Fruit fly (Drosophila melanogaster): ENCODE data around the gene Ddx1.

Ddx1 gene

dm6 chr3L:22277186-22277585, 14.0 kb downstream of the Ddx1 start (continued):
- TF ChIP-seq hb (GFP tag; IDR thresholded peaks at IDR 0.05; ENCODE audit: partially characterized antibody) (no peak), croc (GFP tag; conservative IDR thresholded peaks at IDR 0.05) (peak; percentile 45; the same call in 1 of the 3 replicates), CG7372 (GFP tag; IDR thresholded peaks at IDR 0.05) (peak; percentile 51), her (GFP tag; optimal IDR thresholded peaks at IDR 0.05) (no peak), mam (GFP tag; optimal IDR thresholded peaks at IDR 0.05) (peak; percentile 31), MESR4 (GFP tag; optimal IDR thresholded peaks at IDR 0.05) (no peak), CG4707 (GFP tag; optimal IDR thresholded peaks at IDR 0.05) (no peak), CG3163 (GFP tag; optimal IDR thresholded peaks at IDR 0.05) (no peak), Dip2 (GFP tag; IDR thresholded peaks at IDR 0.05) (no peak), ATbp (GFP tag; optimal IDR thresholded peaks at IDR 0.05) (no peak), Hey (tag; optimal IDR thresholded peaks at IDR 0.05) (no peak), cad (GFP tag; optimal IDR thresholded peaks at IDR 0.05) (no peak), bowl (GFP tag; IDR thresholded peaks at IDR 0.05) (no peak), vvl (GFP tag; IDR thresholded peaks at IDR 0.05) (peak; percentile 55), Camta (GFP tag; optimal IDR thresholded peaks at IDR 0.05) (peak; percentile 13), HmgZ (tag; optimal IDR thresholded peaks at IDR 0.05) (no peak), Trl (optimal IDR thresholded peaks at IDR 0.05) (no peak), Trl (GFP tag; optimal IDR thresholded peaks at IDR 0.05) (no peak), bigmax (GFP tag; optimal IDR thresholded peaks at IDR 0.05) (no peak), insv (GFP tag; optimal IDR thresholded peaks at IDR 0.05) (no peak), CG12104 (GFP tag; optimal IDR thresholded peaks at IDR 0.05) (peak; percentile 36), Hr51 (GFP tag; optimal IDR thresholded peaks at IDR 0.05) (peak in 1 of 2 experiments; percentile 8), PHDP (tag; optimal IDR thresholded peaks at IDR 0.05) (no peak), ewg (GFP tag; optimal IDR thresholded peaks at IDR 0.05) (peak; percentile 14), amos (GFP tag; IDR thresholded peaks at IDR 0.05; ENCODE audit: partially characterized antibody) (no peak), Nf-YB (GFP tag; optimal IDR thresholded peaks at IDR 0.05) (no peak), CG8281 (tag; optimal IDR thresholded peaks at IDR 0.05) (peak; percentile 28), fd64A (GFP tag; optimal IDR thresholded peaks at IDR 0.05) (no peak), Dek (tag; optimal IDR thresholded peaks at IDR 0.05) (no peak), CG11085 (GFP tag; IDR thresholded peaks at IDR 0.05) (no peak; the same call in 1 of the 2 replicates), tna (GFP tag; IDR thresholded peaks at IDR 0.05; ENCODE audit: partially characterized antibody) (no peak), slou (GFP tag; optimal IDR thresholded peaks at IDR 0.05) (no peak), CG6683 (GFP tag; optimal IDR thresholded peaks at IDR 0.05) (no peak), CG3847 (GFP tag; IDR thresholded peaks at IDR 0.05) (peak; percentile 47), CG4282 (GFP tag; optimal IDR thresholded peaks at IDR 0.05) (no peak), CG7271 (tag; optimal IDR thresholded peaks at IDR 0.05) (no peak), CG1792 (GFP tag; optimal IDR thresholded peaks at IDR 0.05) (no peak), run (tag; optimal IDR thresholded peaks at IDR 0.05) (no peak), CG12659 (GFP tag; optimal IDR thresholded peaks at IDR 0.05) (no peak), lbe (GFP tag; optimal IDR thresholded peaks at IDR 0.05) (no peak), gfzf (GFP tag; optimal IDR thresholded peaks at IDR 0.05) (no peak), CG17361 (GFP tag; IDR thresholded peaks at IDR 0.05) (no peak; the same call in 1 of the 3 replicates), sob (GFP tag; IDR thresholded peaks at IDR 0.05) (peak; percentile 63), Poxn (GFP tag; IDR thresholded peaks at IDR 0.05) (no peak), E2f1 (GFP tag; IDR thresholded peaks at IDR 0.05) (peak; percentile 34; the same call in 1 of the 2 replicates), so (GFP tag; IDR thresholded peaks at IDR 0.05) (no peak), repo (GFP tag; optimal IDR thresholded peaks at IDR 0.05) (no peak), CG2199 (GFP tag; IDR thresholded peaks at IDR 0.05) (no peak), CG5245 (GFP tag; optimal IDR thresholded peaks at IDR 0.05) (no peak), CG30403 (GFP tag; optimal IDR thresholded peaks at IDR 0.05) (no peak), Ravus (GFP tag; IDR thresholded peaks at IDR 0.05) (no peak), CG2129 (GFP tag; IDR thresholded peaks at IDR 0.05; ENCODE audit: partially characterized antibody) (no peak)
